Worm (Caenorhabditis elegans) whole organism, midembryonic: ENCODE measurements around the gene kin-4.

Experiments
- ref-1 ChIP-seq: fragments of 200-800 bp; sonication (Bioruptor generic); conservative IDR thresholded peaks from 2 replicates; pipeline ENCODE4 v1.3.6; 2022; ENCODE audit warnings: missing genetic modification reagents, missing genetic modification characterization, missing compliant biosample characterization
- ztf-23 ChIP-seq: fragments of 200-800 bp; sonication (Bioruptor generic); IDR thresholded peaks from 2 replicates; pipeline ENCODE4 v1.3.6; 2022; ENCODE audit warnings: missing genetic modification reagents, missing genetic modification characterization, missing compliant biosample characterization

DNA sequence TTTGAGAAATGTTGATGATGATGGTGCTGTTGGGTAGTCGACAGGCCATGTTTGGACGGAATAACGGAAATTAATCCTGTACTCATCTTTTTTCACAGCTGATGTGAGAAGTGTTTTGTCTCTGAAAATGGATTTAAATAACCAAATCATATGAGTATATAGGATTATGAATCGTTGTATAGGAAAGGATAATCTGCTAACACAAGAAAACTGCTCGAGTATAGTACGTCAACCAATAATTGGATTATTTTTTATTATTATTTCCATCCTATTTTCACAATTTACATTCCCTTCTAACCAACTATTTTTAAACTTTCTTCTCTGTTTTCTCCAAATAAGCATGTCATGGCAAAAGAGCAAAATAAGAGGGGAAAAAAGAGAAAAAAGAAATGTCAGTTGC, 10.2 kb downstream of the kin-4 start:
- no peak for TF ChIP-seq ztf-23 (GFP tag; lab: Robert Waterston, UW)
- no peak for TF ChIP-seq ref-1
